Worm (Caenorhabditis elegans) whole organism, L3 larva: Measurements from ENCODE around the gene rnp-9.

Experiments used
- ceh-82 ChIP-seq: fragments of 150-350 bp; optimal IDR thresholded peaks from 2 replicates; lab custom pipeline; 2014; ENCODE audit warnings: missing biosample characterization, missing genetic modification characterization
- ceh-9 ChIP-seq: sonication (generic microtip); optimal IDR thresholded peaks from 2 replicates; lab custom pipeline; 2018; ENCODE audit warnings: missing biosample characterization, missing genetic modification characterization
- nhr-28 ChIP-seq: fragments of 150-350 bp; optimal IDR thresholded peaks from 2 replicates; lab custom pipeline; 2014; ENCODE audit warnings: missing biosample characterization, missing genetic modification characterization
- pqm-1 ChIP-seq: fragments of 150-350 bp; optimal IDR thresholded peaks from 2 replicates; lab custom pipeline; 2017; ENCODE audit warnings: missing biosample characterization, missing genetic modification characterization, inconsistent platforms
- tbx-2 ChIP-seq: sonication (generic microtip); optimal IDR thresholded peaks from 2 replicates; lab custom pipeline; 2016; ENCODE audit warnings: mild to moderate bottlenecking, missing genetic modification characterization, missing compliant biosample characterization
- unc-62 ChIP-seq: fragments of 150-350 bp; sonication (generic microtip); optimal IDR thresholded peaks from 4 replicates; lab custom pipeline; 2014; ENCODE audit warnings: missing biosample characterization, missing genetic modification reagents, missing genetic modification characterization
- zag-1 ChIP-seq: fragments of 150-350 bp; optimal IDR thresholded peaks from 2 replicates; lab custom pipeline; 2014; ENCODE audit warnings: missing biosample characterization, missing genetic modification characterization
- ztf-11 ChIP-seq: fragments of 150-350 bp; optimal IDR thresholded peaks from 2 replicates; lab custom pipeline; 2014; ENCODE audit warnings: missing biosample characterization, missing genetic modification characterization

DNA sequence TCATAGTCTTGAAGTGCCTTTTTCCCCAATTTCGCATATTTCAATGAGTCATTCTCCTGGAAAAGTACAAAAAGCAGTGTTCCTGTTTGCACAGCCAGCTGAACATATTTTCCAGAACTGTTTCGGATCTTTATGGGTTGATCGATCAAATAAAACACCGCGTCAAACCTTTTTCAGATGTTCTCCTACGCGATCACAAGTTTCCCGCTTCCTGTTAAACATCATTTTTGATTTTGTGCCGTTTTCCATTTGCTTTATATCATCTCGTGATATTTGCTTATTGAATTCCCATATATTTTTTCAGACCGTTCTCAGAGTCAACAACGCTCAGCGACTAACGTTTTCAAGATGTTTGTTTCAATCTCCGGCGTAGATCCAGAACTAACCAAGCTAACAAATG, 7.6 kb downstream of the rnp-9 start, which contains the start of gene C07A4.3:
- no peak for TF ChIP-seq tbx-2 (tag; lab: Kevin White, UChicago)
- no peak for TF ChIP-seq pqm-1 (tag; lab: Kevin White, UChicago)
- TF ChIP-seq unc-62, result no peak
- no peak for TF ChIP-seq ceh-82 (tag; lab: Kevin White, UChicago)
- TF ChIP-seq ceh-9 (tag; lab: Kevin White, UChicago), result no peak
- TF ChIP-seq nhr-28 (tag; lab: Kevin White, UChicago), result no peak
- TF ChIP-seq ztf-11 (tag; lab: Kevin White, UChicago), result no peak
- no peak for TF ChIP-seq zag-1 (tag; lab: Kevin White, UChicago)
